Fruit fly (Drosophila melanogaster) whole organism, embryonic: ENCODE data around the gene TyrRII.

Experiments
- Adf1 ChIP-seq: fragments of 200-800 bp; sonication (Bioruptor generic); IDR thresholded peaks from 2 replicates; pipeline ENCODE4 v1.3.6; 2022; ENCODE audit warnings: missing biosample characterization, missing genetic modification characterization
- Blimp-1 ChIP-seq: fragments of 200-800 bp; sonication (Bioruptor generic); optimal IDR thresholded peaks from 3 replicates; lab custom pipeline; 2018; ENCODE audit warnings: missing biosample characterization, missing genetic modification characterization, mild to moderate bottlenecking, moderate library complexity, missing genetic modification reagents
- CG10543 ChIP-seq: fragments of 200-800 bp; sonication (Bioruptor generic); optimal IDR thresholded peaks from 3 replicates; lab custom pipeline; 2017; ENCODE audit warnings: missing biosample characterization, mild to moderate bottlenecking, missing genetic modification characterization, moderate library complexity
- CG11696 ChIP-seq: fragments of 200-800 bp; sonication (Bioruptor generic); IDR thresholded peaks from 2 replicates; pipeline ENCODE4 v1.3.6; 2022; ENCODE audit warnings: missing biosample characterization, missing genetic modification characterization
- CG12659 ChIP-seq: fragments of 200-800 bp; sonication (Bioruptor generic); optimal IDR thresholded peaks from 3 replicates; lab custom pipeline; 2017; ENCODE audit warnings: mild to moderate bottlenecking, missing biosample characterization, missing genetic modification reagents, missing genetic modification characterization
- CG12769 ChIP-seq: fragments of 200-800 bp; sonication (Bioruptor generic); optimal IDR thresholded peaks from 2 replicates; lab custom pipeline; 2019; ENCODE audit warnings: missing biosample characterization, mild to moderate bottlenecking, missing genetic modification characterization, moderate library complexity
- CG1602 ChIP-seq: fragments of 200-800 bp; sonication (Bioruptor generic); optimal IDR thresholded peaks from 3 replicates; lab custom pipeline; 2016; ENCODE audit warnings: missing biosample characterization, missing genetic modification characterization
- CG18599 ChIP-seq: fragments of 200-800 bp; sonication (Bioruptor generic); optimal IDR thresholded peaks from 3 replicates; lab custom pipeline; 2017; ENCODE audit warnings: missing biosample characterization, missing genetic modification characterization, mild to moderate bottlenecking, moderate library complexity, missing genetic modification reagents
- CG2199 ChIP-seq: fragments of 200-800 bp; sonication (Bioruptor generic); IDR thresholded peaks from 3 replicates; pipeline ENCODE4 v1.3.6; 2022; ENCODE audit warnings: missing biosample characterization, missing genetic modification characterization
- CG3847 ChIP-seq: fragments of 200-800 bp; sonication (Bioruptor generic); IDR thresholded peaks from 2 replicates; pipeline ENCODE4 v1.3.6; 2022; ENCODE audit warnings: missing biosample characterization, missing genetic modification characterization
- CG42726 ChIP-seq: fragments of 200-800 bp; sonication (Bioruptor generic); IDR thresholded peaks from 2 replicates; pipeline ENCODE4 v1.3.6; 2022; ENCODE audit warnings: missing biosample characterization, missing genetic modification characterization; ENCODE audit not compliant: partially characterized antibody
- CG4820 ChIP-seq: fragments of 200-800 bp; sonication (Bioruptor generic); optimal IDR thresholded peaks from 3 replicates; lab custom pipeline; 2016; ENCODE audit warnings: missing biosample characterization, missing genetic modification characterization
- CG5180 ChIP-seq: fragments of 200-800 bp; sonication (Bioruptor generic); optimal IDR thresholded peaks from 3 replicates; lab custom pipeline; 2017; ENCODE audit warnings: missing biosample characterization, missing genetic modification characterization, mild to moderate bottlenecking, moderate library complexity, missing genetic modification reagents
- CG7271 ChIP-seq: fragments of 200-800 bp; sonication (Bioruptor generic); optimal IDR thresholded peaks from 2 replicates; lab custom pipeline; 2018; ENCODE audit warnings: missing biosample characterization, mild to moderate bottlenecking, missing genetic modification characterization, moderate library complexity
- CG7556 ChIP-seq: fragments of 200-800 bp; sonication (Bioruptor generic); optimal IDR thresholded peaks from 2 replicates; lab custom pipeline; 2017; ENCODE audit warnings: missing biosample characterization, mild to moderate bottlenecking, missing genetic modification characterization
- CG7987 ChIP-seq: fragments of 200-800 bp; sonication (Bioruptor generic); optimal IDR thresholded peaks from 2 replicates; lab custom pipeline; 2018; ENCODE audit warnings: missing biosample characterization, mild to moderate bottlenecking, missing genetic modification characterization, moderate library complexity
- CG8765 ChIP-seq: fragments of 200-800 bp; sonication (Bioruptor generic); IDR thresholded peaks from 2 replicates; pipeline ENCODE4 v1.3.6; 2022; ENCODE audit warnings: missing biosample characterization, missing genetic modification characterization
- Eip74EF ChIP-seq, 2 experiments: fragments of 200-800 bp in 1 of 2; fragments of >200 bp in 1 of 2; sonication (Bioruptor generic) in 1 of 2; optimal IDR thresholded peaks; 2 replicates each; lab custom pipeline; 2017 to 2019; ENCODE audit warnings: missing biosample characterization in 2 of 2, missing genetic modification characterization in 2 of 2, mild to moderate bottlenecking in 1 of 2, moderate library complexity in 1 of 2
- Gug ChIP-seq: fragments of 200-800 bp; sonication (Bioruptor generic); IDR thresholded peaks from 4 replicates; pipeline ENCODE4 v1.3.6; 2022; ENCODE audit warnings: missing biosample characterization, missing genetic modification characterization
- Lim3 ChIP-seq: fragments of 200-800 bp; sonication (Bioruptor generic); IDR thresholded peaks from 2 replicates; pipeline ENCODE4 v1.3.6; 2022; ENCODE audit warnings: missing biosample characterization, missing genetic modification characterization
- Pdp1 ChIP-seq, 2 experiments: fragments of 200-800 bp; sonication (Bioruptor generic); optimal IDR thresholded peaks; 3 replicates each; lab custom pipeline; 2016; ENCODE audit warnings: missing biosample characterization in 2 of 2, missing genetic modification characterization in 2 of 2, mild to moderate bottlenecking in 1 of 2, moderate library complexity in 1 of 2
- Ssrp ChIP-seq: fragments of 200-800 bp; sonication (Bioruptor generic); optimal IDR thresholded peaks from 2 replicates; lab custom pipeline; 2018; ENCODE audit warnings: missing biosample characterization, mild to moderate bottlenecking, missing genetic modification characterization, moderate library complexity
- Taf1 ChIP-seq: fragments of 200-800 bp; sonication (Bioruptor generic); IDR thresholded peaks from 2 replicates; pipeline ENCODE4 v1.3.6; 2022; ENCODE audit warnings: missing biosample characterization, missing genetic modification characterization
- bab2 ChIP-seq: fragments of 200-800 bp; sonication (Bioruptor generic); optimal IDR thresholded peaks from 2 replicates; lab custom pipeline; 2016; ENCODE audit warnings: missing biosample characterization, missing genetic modification characterization
- bowl ChIP-seq: fragments of 200-800 bp; sonication (Bioruptor generic); IDR thresholded peaks from 2 replicates; pipeline ENCODE4 v1.3.6; 2022; ENCODE audit warnings: missing biosample characterization, missing genetic modification characterization
- chinmo ChIP-seq: fragments of 200-800 bp; sonication (Bioruptor generic); IDR thresholded peaks from 4 replicates; pipeline ENCODE4 v1.3.6; 2022; ENCODE audit warnings: missing biosample characterization, missing genetic modification characterization; ENCODE audit not compliant: partially characterized antibody
- ci ChIP-seq: fragments of 200-800 bp; sonication (Bioruptor generic); IDR thresholded peaks from 3 replicates; pipeline ENCODE4 v1.3.6; 2022; ENCODE audit warnings: missing biosample characterization, missing genetic modification characterization
- crol ChIP-seq: fragments of 200-800 bp; sonication (Bioruptor generic); IDR thresholded peaks from 2 replicates; pipeline ENCODE4 v1.3.6; 2022; ENCODE audit warnings: missing biosample characterization, missing genetic modification characterization
- cwo ChIP-seq: fragments of 200-800 bp; sonication (Bioruptor generic); optimal IDR thresholded peaks from 3 replicates; lab custom pipeline; 2017; ENCODE audit warnings: missing biosample characterization, missing genetic modification characterization, mild to moderate bottlenecking, moderate library complexity, missing genetic modification reagents
- da ChIP-seq: fragments of 200-800 bp; sonication (Bioruptor generic); optimal IDR thresholded peaks from 2 replicates; lab custom pipeline; 2016; ENCODE audit warnings: missing biosample characterization, missing genetic modification characterization
- disco-r ChIP-seq: fragments of 200-800 bp; sonication (Bioruptor generic); optimal IDR thresholded peaks from 2 replicates; lab custom pipeline; 2016; ENCODE audit warnings: missing biosample characterization, missing genetic modification characterization
- dmrt99B ChIP-seq: fragments of 200-800 bp; sonication (Bioruptor generic); optimal IDR thresholded peaks from 2 replicates; lab custom pipeline; 2018; ENCODE audit warnings: missing biosample characterization, mild to moderate bottlenecking, missing genetic modification characterization, moderate library complexity
- en ChIP-seq: fragments of 200-800 bp; sonication (Bioruptor generic); optimal IDR thresholded peaks from 2 replicates; lab custom pipeline; 2016; ENCODE audit warnings: missing biosample characterization, missing genetic modification characterization
- gcm2 ChIP-seq: fragments of 200-800 bp; sonication (Bioruptor generic); optimal IDR thresholded peaks from 2 replicates; lab custom pipeline; 2016; ENCODE audit warnings: missing biosample characterization, missing genetic modification characterization
- hb ChIP-seq: fragments of 200-800 bp; sonication (Bioruptor generic); IDR thresholded peaks from 3 replicates; pipeline ENCODE4 v1.3.6; 2022; ENCODE audit warnings: missing biosample characterization, missing genetic modification characterization; ENCODE audit not compliant: partially characterized antibody
- kni ChIP-seq: fragments of 200-800 bp; sonication (Bioruptor generic); optimal IDR thresholded peaks from 3 replicates; lab custom pipeline; 2017; ENCODE audit warnings: mild to moderate bottlenecking, missing biosample characterization, missing genetic modification reagents, missing genetic modification characterization
- lab ChIP-seq: fragments of 200-800 bp; sonication (Bioruptor generic); optimal IDR thresholded peaks from 3 replicates; lab custom pipeline; 2017; ENCODE audit warnings: missing biosample characterization, missing genetic modification characterization, mild to moderate bottlenecking, moderate library complexity, missing genetic modification reagents
- mirr ChIP-seq: fragments of 200-800 bp; sonication (Bioruptor generic); optimal IDR thresholded peaks from 3 replicates; lab custom pipeline; 2018; ENCODE audit warnings: missing biosample characterization, mild to moderate bottlenecking, missing genetic modification characterization
- mld ChIP-seq: fragments of 200-800 bp; sonication (Bioruptor generic); IDR thresholded peaks from 3 replicates; pipeline ENCODE4 v1.3.6; 2022; ENCODE audit warnings: missing biosample characterization, missing genetic modification characterization; ENCODE audit not compliant: partially characterized antibody
- nmo ChIP-seq: fragments of 200-800 bp; sonication (Bioruptor generic); optimal IDR thresholded peaks from 2 replicates; lab custom pipeline; 2018; ENCODE audit warnings: missing biosample characterization, mild to moderate bottlenecking, missing genetic modification characterization, moderate library complexity
- rib ChIP-seq: fragments of 200-800 bp; sonication (Bioruptor generic); IDR thresholded peaks from 2 replicates; pipeline ENCODE4 v1.3.6; 2022; ENCODE audit warnings: missing biosample characterization, missing genetic modification characterization
- sd ChIP-seq: fragments of 200-800 bp; sonication (Bioruptor generic); optimal IDR thresholded peaks from 3 replicates; lab custom pipeline; 2018; ENCODE audit warnings: missing biosample characterization, mild to moderate bottlenecking, missing genetic modification characterization, moderate library complexity
- shn ChIP-seq: fragments of 200-800 bp; sonication (Bioruptor generic); optimal IDR thresholded peaks from 3 replicates; lab custom pipeline; 2016; ENCODE audit warnings: missing biosample characterization, missing genetic modification characterization
- so ChIP-seq: fragments of 200-800 bp; sonication (Bioruptor generic); IDR thresholded peaks from 3 replicates; pipeline ENCODE4 v1.3.6; 2022; ENCODE audit warnings: missing biosample characterization, missing genetic modification characterization
- tio ChIP-seq: fragments of 200-800 bp; sonication (Bioruptor generic); optimal IDR thresholded peaks from 2 replicates; lab custom pipeline; 2017; ENCODE audit warnings: missing biosample characterization, missing genetic modification characterization, inconsistent platforms
- trem ChIP-seq: fragments of 200-800 bp; optimal IDR thresholded peaks from 3 replicates; lab custom pipeline; 2019; ENCODE audit warnings: missing biosample characterization, mild to moderate bottlenecking, missing genetic modification characterization, moderate library complexity
- twi ChIP-seq: fragments of 200-800 bp; optimal IDR thresholded peaks from 2 replicates; lab custom pipeline; 2019; ENCODE audit warnings: missing biosample characterization, mild to moderate bottlenecking, missing genetic modification characterization, moderate library complexity
- unc-4 ChIP-seq: fragments of 200-800 bp; sonication (Bioruptor generic); IDR thresholded peaks from 2 replicates; pipeline ENCODE4 v1.3.6; 2022; ENCODE audit warnings: missing biosample characterization, missing genetic modification characterization; ENCODE audit not compliant: partially characterized antibody
- unpg ChIP-seq: fragments of 200-800 bp; sonication (Bioruptor generic); optimal IDR thresholded peaks from 3 replicates; lab custom pipeline; 2018; ENCODE audit warnings: missing biosample characterization, mild to moderate bottlenecking, missing genetic modification characterization, moderate library complexity

Gene TyrRII

DNA sequence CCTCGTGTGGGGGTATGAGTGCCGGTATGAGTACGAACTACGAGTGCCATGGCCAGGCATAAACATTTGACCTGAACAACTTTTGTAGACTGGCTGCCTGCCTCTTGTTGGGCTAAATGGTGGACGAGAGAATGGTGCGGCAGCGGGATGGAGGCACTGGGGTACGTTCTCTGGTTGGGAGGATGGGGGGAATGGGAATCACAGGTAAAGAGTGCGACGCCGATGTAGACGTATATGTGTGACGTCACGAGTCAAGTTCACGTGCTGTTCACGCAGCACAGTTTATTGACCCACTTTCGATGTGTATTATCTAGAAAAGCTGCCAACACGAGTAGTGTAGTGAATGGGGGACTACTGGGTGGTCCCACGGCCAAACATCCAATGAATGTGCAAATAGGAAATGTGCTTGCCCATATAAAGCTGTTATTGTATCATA is 29.4 kb upstream of the TyrRII start (continued):
- peak; percentile 44 for TF ChIP-seq CG5180 (GFP tag; lab: Kevin White, UChicago)
- 0 out of 3 replicates have a peak, but pooled peaks have one; percentile 9 for TF ChIP-seq mld (GFP tag; lab: Robert Waterston, UW)
- 0 out of 3 replicates have a peak, but pooled peaks have one; percentile 50 for TF ChIP-seq ci (GFP tag; lab: Robert Waterston, UW)
- TF ChIP-seq disco-r (GFP tag; lab: Kevin White, UChicago) = peak; percentile 6
- TF ChIP-seq Gug (GFP tag; lab: Robert Waterston, UW) = no peak
- TF ChIP-seq CG10543 (GFP tag; lab: Kevin White, UChicago) = peak; percentile 65
- no peak for TF ChIP-seq CG8765 (GFP tag; lab: Robert Waterston, UW)
- no peak for TF ChIP-seq Taf1 (GFP tag; lab: Robert Waterston, UW)
- no peak for TF ChIP-seq so (GFP tag; lab: Robert Waterston, UW)
- no peak for TF ChIP-seq twi (tag; lab: Kevin White, UChicago)
- no peak for TF ChIP-seq CG7271 (tag; lab: Kevin White, UChicago)
- TF ChIP-seq CG11696 (GFP tag; lab: Robert Waterston, UW) = no peak
- peak in 1 of 2 experiments; percentile 24 for TF ChIP-seq Eip74EF (GFP tag; optimal IDR thresholded peaks at IDR 0.05; lab: Kevin White, UChicago)
- peak; percentile 9 for TF ChIP-seq Blimp-1 (GFP tag; lab: Kevin White, UChicago)
- no peak for TF ChIP-seq bowl (GFP tag; lab: Robert Waterston, UW)
- TF ChIP-seq da (GFP tag; lab: Kevin White, UChicago) = no peak
- no peak for TF ChIP-seq CG42726 (GFP tag; lab: Robert Waterston, UW)
- 0 out of 4 replicates have a peak, but pooled peaks have one; percentile 42 for TF ChIP-seq chinmo (GFP tag; lab: Robert Waterston, UW)
- no peak for TF ChIP-seq unpg (GFP tag; lab: Kevin White, UChicago)
- peak in 1 of 2 experiments; percentile 57 for TF ChIP-seq Pdp1 (GFP tag; optimal IDR thresholded peaks at IDR 0.05; lab: Kevin White, UChicago)
- no peak for TF ChIP-seq CG1602 (GFP tag; lab: Kevin White, UChicago)
- TF ChIP-seq shn (GFP tag; lab: Kevin White, UChicago) = peak; percentile 12
- TF ChIP-seq dmrt99B (tag; lab: Kevin White, UChicago) = no peak
- peak; percentile 90 for TF ChIP-seq CG12769 (tag; lab: Kevin White, UChicago)
- TF ChIP-seq CG2199 (GFP tag; lab: Robert Waterston, UW) = no peak
- no peak for TF ChIP-seq nmo (GFP tag; lab: Kevin White, UChicago)
- TF ChIP-seq en (GFP tag; lab: Kevin White, UChicago) = no peak
- peak; percentile 98 for TF ChIP-seq cwo (GFP tag; lab: Kevin White, UChicago)
- TF ChIP-seq unc-4 (GFP tag; lab: Robert Waterston, UW) = no peak
- TF ChIP-seq mirr (GFP tag; lab: Kevin White, UChicago) = no peak
- no peak for TF ChIP-seq Ssrp (tag; lab: Kevin White, UChicago)
- peak; percentile 85 for TF ChIP-seq CG7987 (GFP tag; lab: Kevin White, UChicago)
- TF ChIP-seq Lim3 (GFP tag; lab: Robert Waterston, UW) = no peak
- TF ChIP-seq hb (GFP tag; lab: Robert Waterston, UW) = no peak
- no peak for TF ChIP-seq tio (GFP tag; lab: Kevin White, UChicago)
- TF ChIP-seq bab2 (GFP tag; lab: Kevin White, UChicago) = no peak
- TF ChIP-seq lab = peak; percentile 54
- TF ChIP-seq trem (tag; lab: Kevin White, UChicago) = no peak
- TF ChIP-seq gcm2 = no peak
- TF ChIP-seq CG12659 (GFP tag; lab: Kevin White, UChicago) = no peak
- peak; percentile 91 for TF ChIP-seq crol (GFP tag; lab: Robert Waterston, UW)
- peak; percentile 26 for TF ChIP-seq CG18599
- TF ChIP-seq CG4820 (GFP tag; lab: Kevin White, UChicago) = no peak
- peak; percentile 65; the same call in 1 of the 2 replicates for TF ChIP-seq rib (GFP tag; lab: Robert Waterston, UW)
- 0 out of 2 replicates have a peak, but pooled peaks have one; percentile 5 for TF ChIP-seq CG3847
- TF ChIP-seq kni (GFP tag; lab: Kevin White, UChicago) = peak; percentile 48
- peak; percentile 49 for TF ChIP-seq sd (tag; lab: Kevin White, UChicago)
- TF ChIP-seq CG7556 (GFP tag; lab: Kevin White, UChicago) = no peak
- peak; percentile 21; the same call in 1 of the 2 replicates for TF ChIP-seq Adf1 (GFP tag; lab: Robert Waterston, UW)
